Worm (Caenorhabditis elegans): ENCODE data around the gene F53G2.2.

DNA sequence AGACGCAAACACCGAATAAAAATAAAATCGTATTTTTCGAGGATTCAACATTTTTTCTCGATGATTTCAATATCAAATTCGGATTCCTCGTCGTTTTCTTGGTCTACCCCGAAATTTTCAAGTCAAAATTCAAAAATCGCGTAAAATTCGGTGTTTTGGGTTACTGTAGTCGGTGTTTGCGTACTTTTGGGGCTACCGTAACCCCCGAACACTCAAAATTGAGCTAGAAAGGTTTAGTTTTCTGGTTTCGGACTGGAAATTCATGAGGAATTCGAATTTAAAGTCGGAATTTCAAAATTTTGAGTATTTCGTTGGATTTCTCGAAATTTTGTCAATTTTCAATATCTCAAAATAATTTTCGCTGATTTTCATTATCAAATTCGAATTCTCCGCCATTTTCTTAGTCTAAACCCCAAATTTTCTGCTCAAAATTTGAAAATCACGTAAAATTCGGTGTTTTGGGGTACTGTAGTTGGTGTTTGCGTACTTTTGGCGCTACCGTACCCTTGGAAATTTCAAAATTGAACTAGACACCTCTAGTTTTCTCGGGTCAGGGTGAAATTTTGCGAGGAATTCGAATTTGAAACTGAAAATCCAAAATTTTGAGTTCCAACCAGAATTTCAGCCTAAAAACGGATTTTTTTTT, 25.7 kb upstream of the F53G2.2 start:
- no peak for TF ChIP-seq pha-4 (tag; optimal IDR thresholded peaks at IDR 0.05)
- no peak for TF ChIP-seq cebp-1 (GFP tag; IDR thresholded peaks at IDR 0.05)
- TF ChIP-seq cebp-1 (tag; optimal IDR thresholded peaks at IDR 0.05): no peak
- TF ChIP-seq egrh-3 (GFP tag; IDR thresholded peaks at IDR 0.05): no peak
- no peak for TF ChIP-seq snpc-1.1 (tag; optimal IDR thresholded peaks at IDR 0.05; ENCODE audit: insufficient read depth)
- no peak for TF ChIP-seq aptf-2 (GFP tag; conservative IDR thresholded peaks at IDR 0.05)
- TF ChIP-seq Y79H2A.3 (GFP tag; conservative IDR thresholded peaks at IDR 0.05): no peak
- no peak for TF ChIP-seq Y53F4B.3 (GFP tag; IDR thresholded peaks at IDR 0.05)
- TF ChIP-seq let-607 (tag; optimal IDR thresholded peaks at IDR 0.05): no peak
- no peak for TF ChIP-seq ztf-25 (GFP tag; IDR thresholded peaks at IDR 0.05)
- no peak for TF ChIP-seq ccch-3 (GFP tag; optimal IDR thresholded peaks at IDR 0.05)
- TF ChIP-seq unc-130 (GFP tag; optimal IDR thresholded peaks at IDR 0.05): no peak
- TF ChIP-seq lin-35 (GFP tag; optimal IDR thresholded peaks at IDR 0.05): no peak
- TF ChIP-seq ama-1 (optimal IDR thresholded peaks at IDR 0.05): no peak
- no peak for TF ChIP-seq ama-1 (GFP tag; optimal IDR thresholded peaks at IDR 0.05)
